Fruit fly (Drosophila melanogaster): ENCODE results near the gene rdgA.

Gene rdgA

DNA sequence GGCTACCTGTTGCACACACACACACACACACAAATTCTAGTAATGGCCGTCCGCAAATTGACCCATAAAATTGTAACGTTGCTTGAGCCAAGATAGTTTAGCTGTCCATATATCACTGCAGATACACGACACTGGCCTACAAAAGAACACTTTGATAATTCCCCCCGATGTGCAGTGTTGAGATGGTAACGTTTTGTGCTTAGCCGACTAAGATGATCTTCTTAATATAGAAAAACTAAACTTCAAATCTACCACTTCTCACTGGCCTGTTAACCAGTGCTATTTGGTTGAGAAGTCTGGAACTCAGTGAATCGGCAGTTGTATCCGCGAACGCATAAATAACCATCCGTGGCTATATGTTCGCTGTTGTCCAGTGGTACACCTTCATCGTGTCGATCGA lies 162.0 kb downstream of the rdgA start (continued):
- no peak for TF ChIP-seq CG2875 (GFP tag; optimal IDR thresholded peaks at IDR 0.05)
- 0 out of 2 replicates have a peak, but pooled peaks have one; percentile 4 for TF ChIP-seq CG16779 (GFP tag; IDR thresholded peaks at IDR 0.05)
- no peak for TF ChIP-seq Hand (GFP tag; optimal IDR thresholded peaks at IDR 0.05)
- 0 out of 3 replicates have a peak, but pooled peaks have one; percentile 44 for TF ChIP-seq Mrtf (GFP tag; IDR thresholded peaks at IDR 0.05)
- TF ChIP-seq E2f1 (GFP tag; IDR thresholded peaks at IDR 0.05): peak; percentile 34; the same call in 1 of the 2 replicates
- TF ChIP-seq peb (GFP tag; IDR thresholded peaks at IDR 0.05): no peak
- TF ChIP-seq lilli (GFP tag; optimal IDR thresholded peaks at IDR 0.05): peak; percentile 7
- TF ChIP-seq slbo (GFP tag; IDR thresholded peaks at IDR 0.05): peak; percentile 30
- no peak for TF ChIP-seq CG4424 (GFP tag; optimal IDR thresholded peaks at IDR 0.05)
- TF ChIP-seq CG31365 (tag; optimal IDR thresholded peaks at IDR 0.05): no peak
- TF ChIP-seq dysf (GFP tag; IDR thresholded peaks at IDR 0.05): peak; percentile 43; the same call in 2 of the 3 replicates
- no peak for TF ChIP-seq Lpt (GFP tag; optimal IDR thresholded peaks at IDR 0.05)
- no peak for TF ChIP-seq CG6272 (GFP tag; IDR thresholded peaks at IDR 0.05)
- TF ChIP-seq gcm2 (GFP tag; optimal IDR thresholded peaks at IDR 0.05): no peak
- no peak for TF ChIP-seq CG12236 (GFP tag; optimal IDR thresholded peaks at IDR 0.05)
- no peak for TF ChIP-seq cwo (GFP tag; optimal IDR thresholded peaks at IDR 0.05)
- TF ChIP-seq CG3847 (GFP tag; IDR thresholded peaks at IDR 0.05): no peak
- TF ChIP-seq CG12769 (tag; optimal IDR thresholded peaks at IDR 0.05): peak; percentile 31
- peak; percentile 56 for TF ChIP-seq sob (GFP tag; IDR thresholded peaks at IDR 0.05)
- TF ChIP-seq grn (GFP tag; optimal IDR thresholded peaks at IDR 0.05): no peak
- TF ChIP-seq CG8290 (GFP tag; optimal IDR thresholded peaks at IDR 0.05): no peak
- peak in 1 of 2 experiments; percentile 66 for TF ChIP-seq CG8290 (tag; optimal IDR thresholded peaks at IDR 0.05)
- no peak for TF ChIP-seq tx (GFP tag; optimal IDR thresholded peaks at IDR 0.05)
- no peak for TF ChIP-seq CG2678 (tag; optimal IDR thresholded peaks at IDR 0.05)
- TF ChIP-seq C15 (GFP tag; IDR thresholded peaks at IDR 0.05): 0 out of 3 replicates have a peak, but pooled peaks have one; percentile 29
- no peak for TF ChIP-seq klu (GFP tag; IDR thresholded peaks at IDR 0.05)
- 0 out of 2 replicates have a peak, but pooled peaks have one; percentile 12 for TF ChIP-seq HLH3B (GFP tag; IDR thresholded peaks at IDR 0.05)
- TF ChIP-seq zfh1 (GFP tag; IDR thresholded peaks at IDR 0.05): peak; percentile 51; the same call in 2 of the 3 replicates
- TF ChIP-seq ci (GFP tag; IDR thresholded peaks at IDR 0.05): 0 out of 3 replicates have a peak, but pooled peaks have one; percentile 31
- TF ChIP-seq Drgx (GFP tag; IDR thresholded peaks at IDR 0.05): peak; percentile 77
- TF ChIP-seq H2.0 (GFP tag; IDR thresholded peaks at IDR 0.05): 0 out of 2 replicates have a peak, but pooled peaks have one; percentile 29
- peak; percentile 38 for TF ChIP-seq sens (GFP tag)
- TF ChIP-seq Bgb (GFP tag; IDR thresholded peaks at IDR 0.05; ENCODE audit: partially characterized antibody): no peak
- peak; percentile 88 for TF ChIP-seq Med (GFP tag)
- TF ChIP-seq Rfx (GFP tag; IDR thresholded peaks at IDR 0.05): peak; percentile 59
- TF ChIP-seq CG32772 (GFP tag; IDR thresholded peaks at IDR 0.05): no peak
- no peak for TF ChIP-seq nmo (GFP tag; optimal IDR thresholded peaks at IDR 0.05)
- TF ChIP-seq scrt (GFP tag; optimal IDR thresholded peaks at IDR 0.05): no peak
- no peak for TF ChIP-seq CG3995 (GFP tag; optimal IDR thresholded peaks at IDR 0.05)
- TF ChIP-seq ro (GFP tag; IDR thresholded peaks at IDR 0.05): no peak
- no peak for TF ChIP-seq fd96Cb (tag; optimal IDR thresholded peaks at IDR 0.05)
- TF ChIP-seq prd (optimal IDR thresholded peaks at IDR 0.05): no peak
- TF ChIP-seq prd (GFP tag; IDR thresholded peaks at IDR 0.05): peak; percentile 14; the same call in 1 of the 3 replicates
- peak; percentile 40 for TF ChIP-seq CG1603 (tag; optimal IDR thresholded peaks at IDR 0.05)
- no peak for TF ChIP-seq CG10959 (GFP tag; IDR thresholded peaks at IDR 0.05)
- TF ChIP-seq Max (GFP tag; optimal IDR thresholded peaks at IDR 0.05): no peak
- TF ChIP-seq CG9817 (tag; optimal IDR thresholded peaks at IDR 0.05): no peak
- TF ChIP-seq Ravus (GFP tag; IDR thresholded peaks at IDR 0.05): no peak
- TF ChIP-seq CG3838 (GFP tag; optimal IDR thresholded peaks at IDR 0.05): no peak
- TF ChIP-seq CG2116 (GFP tag; optimal IDR thresholded peaks at IDR 0.05): no peak
- TF ChIP-seq vvl (GFP tag; IDR thresholded peaks at IDR 0.05): peak; percentile 38; the same call in 1 of the 2 replicates
- peak; percentile 17; the same call in 1 of the 2 replicates for TF ChIP-seq CG10366 (GFP tag; IDR thresholded peaks at IDR 0.05)
- no peak for TF ChIP-seq CG17829 (tag; optimal IDR thresholded peaks at IDR 0.05)

Measured in whole organism, embryonic.